Worm (Caenorhabditis elegans): ENCODE data around the gene his-38.

The his-38 gene

ce11 chrX:7279671-7280389 lies 29.8 kb downstream of the his-38 start, which contains the start of gene unc-10:
unc-10 (minus strand) TSS chrX:7280322.
- no peak for TF ChIP-seq unc-62 (GFP tag; optimal IDR thresholded peaks at IDR 0.05)

ce11 chrX:7278095-7278494 lies 31.6 kb downstream of the his-38 start:
- no peak for TF ChIP-seq unc-62 (GFP tag; optimal IDR thresholded peaks at IDR 0.05)

- no peak for TF ChIP-seq unc-62 (GFP tag; optimal IDR thresholded peaks at IDR 0.05)
Observed at ce11 chrX:7271968-7272367, 37.7 kb downstream of the his-38 start, which contains the start of gene F46H5.11. F46H5.11 (minus strand) TSS chrX:7272068.

- TF ChIP-seq unc-62 (GFP tag; optimal IDR thresholded peaks at IDR 0.05): no peak
Observed at ce11 chrX:7269379-7269778, 40.3 kb downstream of the his-38 start, which contains the start of gene grd-7. grd-7 (minus strand) TSS chrX:7269479.

DNA sequence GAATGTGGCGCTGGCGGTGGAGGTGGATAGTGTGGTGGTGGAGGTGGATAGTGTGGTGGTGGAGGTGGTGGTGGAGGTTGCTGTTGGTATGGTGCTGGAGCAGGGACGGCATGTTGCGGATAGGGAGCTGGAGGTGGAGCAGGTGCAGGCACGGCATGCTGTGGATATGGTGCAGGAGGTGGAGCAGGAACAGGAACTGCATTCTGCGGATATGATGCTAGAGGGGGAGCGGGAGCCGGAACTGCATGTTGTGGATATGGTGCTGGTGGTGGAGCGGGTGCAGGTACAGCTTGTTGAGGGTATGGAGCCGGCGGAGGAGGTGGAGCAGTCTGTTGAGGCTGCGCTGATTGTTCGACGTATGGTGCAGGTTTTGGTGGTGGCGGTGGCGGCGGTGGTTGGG lies 40.7 kb downstream of the his-38 start:
- TF ChIP-seq unc-62 (GFP tag; optimal IDR thresholded peaks at IDR 0.05): no peak

DNA sequence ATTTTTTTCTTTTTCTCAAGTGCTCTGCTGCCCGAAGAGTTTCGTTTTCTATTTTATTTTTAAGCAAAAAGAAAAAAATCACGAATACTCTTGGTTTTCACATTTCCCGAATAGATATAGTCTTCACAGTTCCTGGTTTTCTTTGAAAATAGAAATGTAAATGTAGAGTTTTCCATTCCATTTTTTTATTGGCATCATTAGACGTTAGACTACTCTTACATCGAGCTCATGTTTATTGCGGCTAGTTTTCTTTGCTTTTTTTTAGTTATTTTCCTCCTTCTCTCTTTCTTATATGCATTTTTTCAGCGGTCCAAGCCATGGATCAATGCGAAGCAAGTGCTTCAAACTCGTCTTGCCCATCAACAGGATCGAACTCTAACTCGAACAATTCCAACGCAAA lies 44.3 kb downstream of the his-38 start, which contains the start of gene F46H5.2:
Gene F46H5.2 (plus strand): TSS at position 301 of the 400 bp plus-strand sequence.
- no peak for TF ChIP-seq unc-62 (GFP tag; optimal IDR thresholded peaks at IDR 0.05)

DNA sequence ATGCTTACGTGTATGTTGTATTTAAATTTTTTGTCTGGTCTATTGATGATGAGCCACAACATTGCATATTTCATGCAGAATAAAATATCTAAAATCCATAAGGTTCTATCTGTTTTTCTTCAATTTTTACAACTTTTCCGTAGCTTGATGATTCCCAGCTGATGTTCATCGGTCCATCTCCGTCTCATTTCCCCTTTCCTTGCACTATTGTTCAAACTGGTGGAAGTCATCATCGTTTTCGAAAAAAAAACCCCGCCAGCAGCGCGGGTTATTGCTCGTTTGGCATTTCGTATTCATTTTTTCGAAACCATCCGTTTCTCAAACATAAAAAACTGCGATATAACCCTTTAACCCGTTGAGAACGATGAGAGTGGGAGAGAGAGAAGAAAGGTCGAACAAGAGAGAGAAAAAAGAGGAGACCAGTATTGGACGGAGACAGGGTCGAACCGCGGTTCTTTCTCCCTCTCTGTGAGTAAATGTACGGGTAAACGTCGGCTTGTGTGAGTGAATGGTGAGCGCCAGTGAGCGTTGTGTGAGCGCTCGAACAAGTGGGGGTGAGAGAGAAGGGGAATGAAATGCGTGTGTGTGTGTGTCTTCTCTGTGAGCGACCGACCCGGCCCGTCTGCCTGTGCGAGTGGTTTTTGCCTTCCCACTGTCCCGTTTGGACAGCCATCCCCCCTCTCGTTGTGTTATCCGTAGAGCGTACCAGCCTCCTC lies 44.9 kb downstream of the his-38 start:
- no peak for TF ChIP-seq unc-62 (GFP tag; optimal IDR thresholded peaks at IDR 0.05)

DNA sequence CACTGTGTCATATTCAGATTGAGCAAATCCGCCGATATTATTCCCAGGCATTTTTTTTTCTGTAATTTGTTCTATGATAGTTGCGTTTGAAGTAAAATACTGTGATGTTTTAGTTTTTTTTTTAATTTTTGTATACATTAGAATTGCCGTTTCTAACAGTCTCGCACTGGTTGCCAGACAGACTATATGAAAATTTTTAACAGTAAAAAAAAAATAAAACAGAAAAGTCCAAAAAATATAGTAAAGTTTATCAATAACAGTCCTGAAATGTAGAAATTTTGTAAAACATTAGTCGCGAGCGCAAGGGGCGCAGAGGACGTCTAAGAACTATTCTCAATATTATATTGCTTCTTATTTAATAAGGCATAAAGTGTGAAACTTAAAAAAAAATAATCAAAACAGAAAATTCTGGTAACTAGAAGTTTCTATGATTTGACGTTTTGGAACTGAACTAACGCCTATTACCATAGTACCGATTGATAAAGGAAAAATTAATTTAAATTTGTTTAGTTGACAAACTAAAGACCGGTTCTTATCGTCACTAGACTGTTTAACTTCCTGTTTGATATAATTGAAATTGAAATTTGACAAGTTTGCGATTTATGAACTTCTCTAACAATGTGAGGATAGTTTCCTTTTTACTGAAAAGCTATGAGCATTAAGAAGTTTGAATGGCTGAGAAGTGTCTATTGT lies 49.2 kb downstream of the his-38 start, which contains the start of gene lact-1:
Gene lact-1 (minus strand): TSS at position 51 of the 693 bp plus-strand sequence.
- no peak for TF ChIP-seq unc-62 (GFP tag; optimal IDR thresholded peaks at IDR 0.05)
